Worm (Caenorhabditis elegans) whole organism, mixed stage, embryonic: ENCODE data around the gene nlp-18.

Experiments
- blmp-1 ChIP-seq: fragments of 150-350 bp; optimal IDR thresholded peaks from 2 replicates; lab custom pipeline; 2014; ENCODE audit warnings: missing biosample characterization, missing genetic modification characterization
- drap-1 ChIP-seq: fragments of 200-800 bp; sonication (Bioruptor generic); optimal IDR thresholded peaks from 3 replicates; lab custom pipeline; 2018; ENCODE audit warnings: mild to moderate bottlenecking, missing genetic modification characterization, missing compliant biosample characterization
- hlh-1 ChIP-seq: fragments of 150-350 bp; optimal IDR thresholded peaks from 2 replicates; lab custom pipeline; 2014; ENCODE audit warnings: missing biosample characterization, missing genetic modification reagents, missing genetic modification characterization
- lsy-2 ChIP-seq: fragments of 150-350 bp; optimal IDR thresholded peaks from 2 replicates; lab custom pipeline; 2014; ENCODE audit warnings: missing biosample characterization, missing genetic modification characterization
- pha-4 ChIP-seq: fragments of 150-350 bp; optimal IDR thresholded peaks from 2 replicates; lab custom pipeline; 2018; ENCODE audit warnings: missing biosample characterization, missing genetic modification reagents, missing genetic modification characterization
- unc-39 ChIP-seq: fragments of 150-350 bp; optimal IDR thresholded peaks from 2 replicates; lab custom pipeline; 2014; ENCODE audit warnings: missing biosample characterization, missing genetic modification characterization
- unc-62 ChIP-seq: fragments of 150-350 bp; optimal IDR thresholded peaks from 2 replicates; lab custom pipeline; 2014; ENCODE audit warnings: missing biosample characterization, missing genetic modification reagents, missing genetic modification characterization
- ztf-11 ChIP-seq: fragments of 150-350 bp; optimal IDR thresholded peaks from 2 replicates; lab custom pipeline; 2014; ENCODE audit warnings: missing biosample characterization, missing genetic modification characterization

ce11 chrII:10995600-10995999 lies 34.6 kb downstream of the nlp-18 start:
- TF ChIP-seq drap-1 (GFP tag; lab: Kevin White, UChicago) = no peak
- TF ChIP-seq ztf-11 (tag; lab: Kevin White, UChicago) = no peak
- no peak for TF ChIP-seq blmp-1 (tag; lab: Kevin White, UChicago)
- no peak for TF ChIP-seq hlh-1 (tag; lab: Kevin White, UChicago)
- TF ChIP-seq lsy-2 (tag; lab: Kevin White, UChicago) = no peak
- TF ChIP-seq unc-62 (GFP tag; lab: Kevin White, UChicago) = no peak
- no peak for TF ChIP-seq unc-39 (tag; lab: Kevin White, UChicago)
- no peak for TF ChIP-seq pha-4 (tag; lab: Kevin White, UChicago)
